Worm (Caenorhabditis elegans) whole organism, mixed stage, embryonic: ENCODE measurements around the gene B0395.3.

ENCODE experiments used
- elt-3 ChIP-seq: fragments of 150-350 bp; optimal IDR thresholded peaks from 2 replicates; lab custom pipeline; 2014; ENCODE audit warnings: missing biosample characterization, missing genetic modification characterization
- lin-13 ChIP-seq: fragments of 150-350 bp; optimal IDR thresholded peaks from 2 replicates; lab custom pipeline; 2014; ENCODE audit warnings: missing biosample characterization, missing genetic modification characterization
- nhr-28 ChIP-seq: fragments of 150-350 bp; optimal IDR thresholded peaks from 2 replicates; lab custom pipeline; 2014; ENCODE audit warnings: missing biosample characterization, missing genetic modification characterization
- nhr-76 ChIP-seq: sonication (generic microtip); optimal IDR thresholded peaks from 2 replicates; lab custom pipeline; 2017; ENCODE audit warnings: missing biosample characterization, missing genetic modification characterization
- pha-4 ChIP-seq: fragments of 150-350 bp; optimal IDR thresholded peaks from 2 replicates; lab custom pipeline; 2018; ENCODE audit warnings: missing biosample characterization, missing genetic modification reagents, missing genetic modification characterization
- sptf-1 ChIP-seq: sonication (generic microtip); optimal IDR thresholded peaks from 2 replicates; lab custom pipeline; 2017; ENCODE audit warnings: mild to moderate bottlenecking, missing genetic modification characterization, moderate library complexity, missing compliant biosample characterization

DNA sequence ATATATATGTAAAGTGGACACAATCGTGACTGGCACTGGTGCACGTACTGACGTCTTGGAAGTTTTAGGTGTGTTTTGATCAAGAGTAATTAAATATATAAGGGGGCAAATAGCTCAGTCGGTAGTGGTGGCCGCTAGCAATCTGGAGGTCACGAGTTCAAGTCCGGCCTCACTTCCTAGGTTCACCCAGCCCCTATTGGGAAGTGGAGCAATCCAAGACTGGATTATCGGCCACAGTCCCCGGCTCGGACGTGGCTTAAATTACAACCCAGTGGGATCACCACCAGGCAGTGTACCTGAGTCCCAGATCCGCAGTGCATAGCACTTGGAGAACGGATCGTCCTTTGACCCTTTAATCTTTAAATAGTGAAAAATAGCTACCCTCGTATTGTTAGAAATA is 42.9 kb downstream of the B0395.3 start:
- TF ChIP-seq nhr-76 (tag; lab: Kevin White, UChicago) (no peak), sptf-1 (tag; lab: Kevin White, UChicago) (no peak), lin-13 (tag; lab: Kevin White, UChicago) (no peak), pha-4 (no peak), elt-3 (no peak), nhr-28 (tag; lab: Kevin White, UChicago) (no peak)
